Fruit fly (Drosophila melanogaster) whole organism, embryonic: ENCODE results near the gene VhaM9.7-c.
A peak's percentile ranks its signal among the peaks of the same experiment; 100 is the strongest.

ENCODE experiments used
- BEAF-32 ChIP-seq: fragments of 200-800 bp; sonication (Bioruptor generic); optimal IDR thresholded peaks from 3 replicates; lab custom pipeline; 2017; ENCODE audit warnings: missing biosample characterization, missing genetic modification characterization, mild to moderate bottlenecking, moderate library complexity, missing genetic modification reagents
- C15 ChIP-seq: fragments of 200-800 bp; sonication (Bioruptor generic); IDR thresholded peaks from 3 replicates; pipeline ENCODE4 v1.3.6; 2022; ENCODE audit warnings: missing biosample characterization, missing genetic modification characterization
- CG10209 ChIP-seq: fragments of 200-800 bp; sonication (Bioruptor generic); optimal IDR thresholded peaks from 3 replicates; lab custom pipeline; 2017; ENCODE audit warnings: missing biosample characterization, mild to moderate bottlenecking, missing genetic modification characterization, missing genetic modification reagents
- CG10321 ChIP-seq: fragments of 200-800 bp; sonication (Bioruptor generic); IDR thresholded peaks from 2 replicates; pipeline ENCODE4 v1.3.6; 2022; ENCODE audit warnings: missing biosample characterization, missing genetic modification characterization
- CG10462 ChIP-seq: fragments of 200-800 bp; sonication (Bioruptor generic); optimal IDR thresholded peaks from 2 replicates; lab custom pipeline; 2016; ENCODE audit warnings: missing biosample characterization, missing genetic modification characterization
- CG14710 ChIP-seq: fragments of 200-800 bp; sonication (Bioruptor generic); optimal IDR thresholded peaks from 3 replicates; lab custom pipeline; 2019; ENCODE audit warnings: missing biosample characterization, mild to moderate bottlenecking, missing genetic modification characterization, moderate library complexity
- CG15601 ChIP-seq: fragments of 200-800 bp; sonication (Bioruptor generic); optimal IDR thresholded peaks from 3 replicates; lab custom pipeline; 2019; ENCODE audit warnings: missing biosample characterization, mild to moderate bottlenecking, missing genetic modification characterization, moderate library complexity
- CG1647 ChIP-seq: fragments of 200-800 bp; sonication (Bioruptor generic); optimal IDR thresholded peaks from 3 replicates; lab custom pipeline; 2016; ENCODE audit warnings: missing biosample characterization, missing genetic modification characterization
- CG18262 ChIP-seq: fragments of 200-800 bp; optimal IDR thresholded peaks from 3 replicates; lab custom pipeline; 2019; ENCODE audit warnings: missing biosample characterization, mild to moderate bottlenecking, missing genetic modification characterization, moderate library complexity
- CG18476 ChIP-seq: fragments of 200-800 bp; sonication (Bioruptor generic); optimal IDR thresholded peaks from 2 replicates; lab custom pipeline; 2016; ENCODE audit warnings: missing biosample characterization, mild to moderate bottlenecking, missing genetic modification characterization
- CG4328 ChIP-seq: fragments of 200-800 bp; sonication (Bioruptor generic); optimal IDR thresholded peaks from 3 replicates; lab custom pipeline; 2017; ENCODE audit warnings: missing biosample characterization, missing genetic modification reagents, missing genetic modification characterization
- CG6175 ChIP-seq: fragments of 200-800 bp; sonication (Bioruptor generic); IDR thresholded peaks from 3 replicates; pipeline ENCODE4 v1.3.6; 2022; ENCODE audit warnings: missing biosample characterization, missing genetic modification characterization
- CG6791 ChIP-seq: fragments of 200-800 bp; sonication (Bioruptor generic); IDR thresholded peaks from 3 replicates; pipeline ENCODE4 v1.3.6; 2022; ENCODE audit warnings: missing biosample characterization, missing genetic modification characterization; ENCODE audit not compliant: partially characterized antibody
- CG7271 ChIP-seq: fragments of 200-800 bp; sonication (Bioruptor generic); optimal IDR thresholded peaks from 2 replicates; lab custom pipeline; 2018; ENCODE audit warnings: missing biosample characterization, mild to moderate bottlenecking, missing genetic modification characterization, moderate library complexity
- CG9437 ChIP-seq: fragments of 200-800 bp; sonication (Bioruptor generic); optimal IDR thresholded peaks from 2 replicates; lab custom pipeline; 2018; ENCODE audit warnings: missing biosample characterization, mild to moderate bottlenecking, missing genetic modification characterization
- CG9609 ChIP-seq: fragments of 200-800 bp; sonication (Bioruptor generic); optimal IDR thresholded peaks from 3 replicates; lab custom pipeline; 2016; ENCODE audit warnings: missing biosample characterization, missing genetic modification characterization
- CHES-1-like ChIP-seq: fragments of 200-800 bp; sonication (Bioruptor generic); optimal IDR thresholded peaks from 2 replicates; lab custom pipeline; 2016; ENCODE audit warnings: missing biosample characterization, missing genetic modification characterization
- D ChIP-seq, 2 experiments: fragments of 200-800 bp in 1 of 2; fragments of >200 bp in 1 of 2; sonication (Bioruptor generic) in 1 of 2; optimal IDR thresholded peaks; 2 replicates in 1 of 2; 3 replicates in 1 of 2; lab custom pipeline; 2017; ENCODE audit warnings: mild to moderate bottlenecking in 1 of 2, missing biosample characterization in 1 of 2, missing genetic modification characterization in 1 of 2, missing genetic modification reagents in 1 of 2
- HLH54F ChIP-seq: fragments of 200-800 bp; sonication (Bioruptor generic); optimal IDR thresholded peaks from 3 replicates; lab custom pipeline; 2016; ENCODE audit warnings: missing biosample characterization, missing genetic modification characterization
- Jarid2 ChIP-seq: fragments of 200-800 bp; sonication (Bioruptor generic); optimal IDR thresholded peaks from 3 replicates; lab custom pipeline; 2017; ENCODE audit warnings: mild to moderate bottlenecking, missing biosample characterization, missing genetic modification reagents, missing genetic modification characterization
- Kr ChIP-seq: fragments of 200-800 bp; sonication (Bioruptor generic); optimal IDR thresholded peaks from 2 replicates; lab custom pipeline; 2017; ENCODE audit warnings: missing biosample characterization, mild to moderate bottlenecking, missing genetic modification characterization
- MTF-1 ChIP-seq: fragments of 200-800 bp; sonication (Bioruptor generic); optimal IDR thresholded peaks from 2 replicates; lab custom pipeline; 2018; ENCODE audit warnings: missing biosample characterization, mild to moderate bottlenecking, missing genetic modification characterization, borderline replicate concordance
- Oaz ChIP-seq: fragments of 200-800 bp; sonication (Bioruptor generic); IDR thresholded peaks from 2 replicates; pipeline ENCODE4 v1.3.6; 2022; ENCODE audit warnings: missing biosample characterization, missing genetic modification characterization
- Pdp1 ChIP-seq, 2 experiments: fragments of 200-800 bp; sonication (Bioruptor generic); optimal IDR thresholded peaks; 3 replicates each; lab custom pipeline; 2016; ENCODE audit warnings: missing biosample characterization in 2 of 2, missing genetic modification characterization in 2 of 2, mild to moderate bottlenecking in 1 of 2, moderate library complexity in 1 of 2
- Rx ChIP-seq: fragments of 200-800 bp; sonication (Bioruptor generic); IDR thresholded peaks from 2 replicates; pipeline ENCODE4 v1.3.6; 2022; ENCODE audit warnings: missing biosample characterization, missing genetic modification characterization
- Trl ChIP-seq, 3 experiments: fragments of >200 bp in 2 of 3; fragments of 200-800 bp in 1 of 3; sonication (Bioruptor generic) in 1 of 3; optimal IDR thresholded peaks; 2 replicates in 1 of 3; 3 replicates in 2 of 3; lab custom pipeline; 2016 to 2017; ENCODE audit warnings: missing biosample characterization in 1 of 3, missing genetic modification characterization in 1 of 3
- amos ChIP-seq: fragments of 200-800 bp; sonication (Bioruptor generic); IDR thresholded peaks from 2 replicates; pipeline ENCODE4 v1.3.6; 2022; ENCODE audit warnings: missing biosample characterization, missing genetic modification characterization; ENCODE audit not compliant: partially characterized antibody
- aop ChIP-seq: fragments of 200-800 bp; sonication (Bioruptor generic); IDR thresholded peaks from 2 replicates; pipeline ENCODE4 v1.3.6; 2022; ENCODE audit warnings: missing biosample characterization, missing genetic modification characterization
- cwo ChIP-seq: fragments of 200-800 bp; sonication (Bioruptor generic); optimal IDR thresholded peaks from 3 replicates; lab custom pipeline; 2017; ENCODE audit warnings: missing biosample characterization, missing genetic modification characterization, mild to moderate bottlenecking, moderate library complexity, missing genetic modification reagents
- dpn ChIP-seq, 2 experiments: fragments of 200-800 bp; sonication (Bioruptor generic); optimal IDR thresholded peaks; 3 replicates each; lab custom pipeline; 2016; ENCODE audit warnings: missing biosample characterization in 2 of 2, missing genetic modification characterization in 2 of 2
- dysf ChIP-seq: fragments of 200-800 bp; sonication (Bioruptor generic); IDR thresholded peaks from 3 replicates; pipeline ENCODE4 v1.3.6; 2022; ENCODE audit warnings: missing biosample characterization, missing genetic modification characterization
- esg ChIP-seq: fragments of 200-800 bp; sonication (Bioruptor generic); conservative IDR thresholded peaks from 2 replicates; pipeline ENCODE4 v1.3.6; 2022; ENCODE audit warnings: missing biosample characterization, missing genetic modification characterization
- fru ChIP-seq: fragments of >200 bp; optimal IDR thresholded peaks from 2 replicates; lab custom pipeline; 2017
- gce ChIP-seq: fragments of 200-800 bp; sonication (Bioruptor generic); IDR thresholded peaks from 3 replicates; pipeline ENCODE4 v1.3.6; 2022; ENCODE audit warnings: missing biosample characterization, missing genetic modification characterization
- hkb ChIP-seq, 2 experiments: fragments of 200-800 bp in 1 of 2; fragments of >200 bp in 1 of 2; sonication (Bioruptor generic) in 1 of 2; IDR thresholded peaks in 1 of 2; optimal IDR thresholded peaks in 1 of 2; 2 replicates each; pipeline versions ENCODE4 v1.3.6 to Lab custom; 2017 to 2022; ENCODE audit warnings: missing biosample characterization in 1 of 2, missing genetic modification characterization in 1 of 2
- kni ChIP-seq: fragments of 200-800 bp; sonication (Bioruptor generic); optimal IDR thresholded peaks from 3 replicates; lab custom pipeline; 2017; ENCODE audit warnings: mild to moderate bottlenecking, missing biosample characterization, missing genetic modification reagents, missing genetic modification characterization
- lab ChIP-seq: fragments of 200-800 bp; sonication (Bioruptor generic); optimal IDR thresholded peaks from 3 replicates; lab custom pipeline; 2017; ENCODE audit warnings: missing biosample characterization, missing genetic modification characterization, mild to moderate bottlenecking, moderate library complexity, missing genetic modification reagents
- nom ChIP-seq: fragments of 200-800 bp; sonication (Bioruptor generic); optimal IDR thresholded peaks from 2 replicates; lab custom pipeline; 2017; ENCODE audit warnings: missing biosample characterization, missing genetic modification characterization, mild to moderate bottlenecking, moderate library complexity, missing genetic modification reagents
- oc ChIP-seq: fragments of 200-800 bp; sonication (Bioruptor generic); optimal IDR thresholded peaks from 2 replicates; lab custom pipeline; 2018; ENCODE audit warnings: missing biosample characterization, mild to moderate bottlenecking, missing genetic modification characterization, moderate library complexity
- pan ChIP-seq, 4 experiments: fragments of >200 bp in 3 of 4; fragments of 200-800 bp in 1 of 4; sonication (Bioruptor generic) in 1 of 4; optimal IDR thresholded peaks in 3 of 4; IDR thresholded peaks in 1 of 4; 2 replicates each; pipeline versions ENCODE4 v1.3.6 to Lab custom; 2017 to 2022; ENCODE audit warnings: missing biosample characterization in 2 of 4, missing genetic modification characterization in 2 of 4, mixed read lengths in 1 of 4
- peb ChIP-seq: fragments of 200-800 bp; sonication (Bioruptor generic); IDR thresholded peaks from 2 replicates; pipeline ENCODE4 v1.3.6; 2022; ENCODE audit warnings: missing biosample characterization, missing genetic modification characterization
- sd ChIP-seq: fragments of 200-800 bp; sonication (Bioruptor generic); optimal IDR thresholded peaks from 3 replicates; lab custom pipeline; 2018; ENCODE audit warnings: missing biosample characterization, mild to moderate bottlenecking, missing genetic modification characterization, moderate library complexity
- sens ChIP-seq: fragments of 200-800 bp; sonication (Bioruptor generic); peaks from one replicate; lab custom pipeline; 2016; ENCODE audit warnings: missing biosample characterization, missing genetic modification characterization
- sisA ChIP-seq: fragments of 200-800 bp; sonication (Bioruptor generic); IDR thresholded peaks from 2 replicates; pipeline ENCODE4 v1.3.6; 2022; ENCODE audit warnings: missing biosample characterization, missing genetic modification characterization
- trem ChIP-seq: fragments of 200-800 bp; optimal IDR thresholded peaks from 3 replicates; lab custom pipeline; 2019; ENCODE audit warnings: missing biosample characterization, mild to moderate bottlenecking, missing genetic modification characterization, moderate library complexity
- unc-4 ChIP-seq: fragments of 200-800 bp; sonication (Bioruptor generic); IDR thresholded peaks from 2 replicates; pipeline ENCODE4 v1.3.6; 2022; ENCODE audit warnings: missing biosample characterization, missing genetic modification characterization; ENCODE audit not compliant: partially characterized antibody

Gene VhaM9.7-c

DNA sequence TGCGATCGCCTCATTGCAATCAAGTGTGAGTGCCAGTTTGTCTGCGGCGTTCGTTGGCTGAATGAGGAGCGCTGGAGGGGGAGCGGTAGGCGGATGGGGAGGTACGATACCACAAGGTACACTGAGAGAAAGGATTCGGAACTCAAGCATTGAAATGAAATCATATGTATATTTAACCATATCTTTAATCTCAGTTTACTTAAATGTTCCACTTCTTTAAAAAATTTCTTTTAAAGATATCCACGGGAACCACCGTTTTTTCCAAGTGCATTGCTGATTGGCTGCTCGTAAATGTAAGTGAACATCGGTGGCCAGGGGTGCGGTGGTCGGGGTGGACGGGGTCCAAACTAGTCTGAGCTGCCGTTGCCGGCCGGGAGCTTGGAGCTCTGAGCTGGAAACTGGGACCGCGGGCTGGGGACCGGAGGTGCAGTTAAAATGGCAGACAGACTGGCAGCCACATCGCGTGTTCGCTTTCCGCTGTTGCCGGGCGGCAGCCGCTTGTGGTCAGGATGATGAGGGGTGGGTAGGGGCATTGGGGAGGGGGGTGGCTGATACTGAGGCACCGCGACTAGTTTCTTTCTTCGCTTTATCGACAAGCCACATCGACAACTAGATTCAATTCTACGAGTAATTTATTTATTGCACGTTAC, 41.6 kb upstream of the VhaM9.7-c start (continued):
- TF ChIP-seq Trl (optimal IDR thresholded peaks at IDR 0.05; lab: Kevin White, UChicago) = no peak
- TF ChIP-seq Trl (GFP tag; optimal IDR thresholded peaks at IDR 0.05; lab: Kevin White, UChicago) = peak; percentile 94
- TF ChIP-seq CG6175 = peak; percentile 58; the same call in 2 of the 3 replicates
- TF ChIP-seq Jarid2 (GFP tag; lab: Kevin White, UChicago) = peak; percentile 81
- TF ChIP-seq C15 (GFP tag; lab: Robert Waterston, UW) = peak; percentile 90; the same call in 2 of the 3 replicates
- peak; percentile 96 for TF ChIP-seq CG14710 (tag; lab: Kevin White, UChicago)
- peak; percentile 94 for TF ChIP-seq trem
- peak; percentile 98 for TF ChIP-seq nom
- TF ChIP-seq CG1647 (GFP tag; lab: Kevin White, UChicago) = peak; percentile 88
- peak; percentile 92 for TF ChIP-seq CG10462 (GFP tag; lab: Kevin White, UChicago)
- TF ChIP-seq gce (GFP tag; lab: Robert Waterston, UW) = peak; percentile 98
- TF ChIP-seq esg (GFP tag; lab: Robert Waterston, UW) = peak; percentile 98
- peak; percentile 81 for TF ChIP-seq CG7271
- no peak for TF ChIP-seq amos (GFP tag; lab: Robert Waterston, UW)
- TF ChIP-seq cwo = peak; percentile 85
- TF ChIP-seq sd = peak; percentile 78
- peak; percentile 100 for TF ChIP-seq sens (GFP tag; lab: Kevin White, UChicago)
- TF ChIP-seq hkb (optimal IDR thresholded peaks at IDR 0.05; lab: Kevin White, UChicago) = no peak
- TF ChIP-seq hkb (GFP tag; IDR thresholded peaks at IDR 0.05; lab: Robert Waterston, UW) = peak; percentile 98
- peak; percentile 88 for TF ChIP-seq CG9437 (GFP tag; lab: Kevin White, UChicago)
- TF ChIP-seq D (optimal IDR thresholded peaks at IDR 0.05; lab: Kevin White, UChicago) = no peak
- peak; percentile 97 for TF ChIP-seq D (GFP tag; optimal IDR thresholded peaks at IDR 0.05; lab: Kevin White, UChicago)
- peak; percentile 97 for TF ChIP-seq CG18262 (tag; lab: Kevin White, UChicago)
- no peak for TF ChIP-seq CG6791 (GFP tag; lab: Robert Waterston, UW)
- TF ChIP-seq dpn (GFP tag; optimal IDR thresholded peaks at IDR 0.05; lab: Kevin White, UChicago) = peak; percentile 94 to 96
- TF ChIP-seq CG4328 (GFP tag; lab: Kevin White, UChicago) = peak; percentile 94
- TF ChIP-seq unc-4 (GFP tag; lab: Robert Waterston, UW) = no peak
- peak; percentile 95 for TF ChIP-seq aop (GFP tag; lab: Robert Waterston, UW)
- peak; percentile 95 for TF ChIP-seq CG10209 (GFP tag; lab: Kevin White, UChicago)
- TF ChIP-seq MTF-1 (GFP tag; lab: Kevin White, UChicago) = peak; percentile 94
- peak; percentile 97 for TF ChIP-seq CG15601
- peak; percentile 86 for TF ChIP-seq HLH54F (GFP tag; lab: Kevin White, UChicago)
- peak; percentile 96 for TF ChIP-seq Rx (GFP tag; lab: Robert Waterston, UW)
- TF ChIP-seq Kr (GFP tag; lab: Kevin White, UChicago) = peak; percentile 39
- peak; percentile 96 for TF ChIP-seq peb (GFP tag; lab: Robert Waterston, UW)
- TF ChIP-seq Pdp1 (GFP tag; optimal IDR thresholded peaks at IDR 0.05; lab: Kevin White, UChicago) = peak; percentile 94
- TF ChIP-seq Oaz (GFP tag; lab: Robert Waterston, UW) = peak; percentile 91
- peak; percentile 92 for TF ChIP-seq CHES-1-like (GFP tag; lab: Kevin White, UChicago)
- peak; percentile 78 for TF ChIP-seq CG10321 (GFP tag; lab: Robert Waterston, UW)
- no peak for TF ChIP-seq pan (optimal IDR thresholded peaks at IDR 0.05; lab: Kevin White, UChicago)
- TF ChIP-seq pan (GFP tag; optimal IDR thresholded peaks at IDR 0.05 in 1 of 2, IDR thresholded peaks at IDR 0.05 in 1 of 2) = peak in 1 of 2 experiments; percentile 97
- TF ChIP-seq kni (GFP tag; lab: Kevin White, UChicago) = peak; percentile 96
- peak; percentile 97 for TF ChIP-seq dysf
- peak; percentile 97 for TF ChIP-seq oc (tag; lab: Kevin White, UChicago)
- peak; percentile 99 for TF ChIP-seq sisA
- TF ChIP-seq fru (lab: Kevin White, UChicago) = no peak
- TF ChIP-seq CG18476 (GFP tag; lab: Kevin White, UChicago) = peak; percentile 90
- TF ChIP-seq CG9609 (GFP tag; lab: Kevin White, UChicago) = peak; percentile 94
- TF ChIP-seq BEAF-32 (GFP tag; lab: Kevin White, UChicago) = no peak
- TF ChIP-seq lab (GFP tag; lab: Kevin White, UChicago) = peak; percentile 96
